Worm (Caenorhabditis elegans): ENCODE data around the gene abcx-1.

DNA sequence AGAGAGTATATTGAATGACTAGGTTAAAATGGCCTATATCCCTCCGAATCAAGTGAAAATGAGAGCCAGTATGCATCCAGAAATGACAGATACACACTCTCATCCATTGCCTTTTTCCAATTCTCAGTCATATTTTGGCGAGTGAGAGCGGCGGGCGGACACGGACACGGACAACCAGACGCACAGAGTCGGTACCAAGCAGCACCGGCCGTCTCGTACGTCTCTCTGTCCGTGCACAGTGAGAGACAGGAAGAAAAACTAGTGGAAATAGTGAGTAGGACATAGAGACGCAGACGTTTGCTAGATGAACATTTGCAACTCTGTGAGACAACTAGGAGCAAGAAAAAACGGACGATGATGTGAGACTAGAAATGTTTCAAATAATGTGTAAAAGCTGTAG lies 31.3 kb downstream of the abcx-1 start:
- TF ChIP-seq dao-5 (tag; optimal IDR thresholded peaks at IDR 0.05), result no peak
- no peak for TF ChIP-seq W03F9.2 (tag; optimal IDR thresholded peaks at IDR 0.05)
- no peak for TF ChIP-seq him-1 (tag; optimal IDR thresholded peaks at IDR 0.05)

Data from whole organism, L4/young adult.